Fruit fly (Drosophila melanogaster) whole organism, embryonic: Measurements from ENCODE around the gene Trm1.

Source experiments
- B-H1 ChIP-seq: fragments of 200-800 bp; sonication (Bioruptor generic); IDR thresholded peaks from 3 replicates; pipeline ENCODE4 v1.3.6; 2022; ENCODE audit warnings: missing biosample characterization, missing genetic modification characterization
- B-H2 ChIP-seq: fragments of 200-800 bp; sonication (Bioruptor generic); optimal IDR thresholded peaks from 2 replicates; lab custom pipeline; 2018; ENCODE audit warnings: missing biosample characterization, mild to moderate bottlenecking, missing genetic modification characterization
- BtbVII ChIP-seq: fragments of 200-800 bp; sonication (Bioruptor generic); optimal IDR thresholded peaks from 3 replicates; lab custom pipeline; 2017; ENCODE audit warnings: missing biosample characterization, mild to moderate bottlenecking, missing genetic modification characterization
- Bteb2 ChIP-seq: fragments of 200-800 bp; sonication (Bioruptor generic); optimal IDR thresholded peaks from 2 replicates; lab custom pipeline; 2016; ENCODE audit warnings: missing biosample characterization, missing genetic modification characterization
- CG10274 ChIP-seq: fragments of 200-800 bp; sonication (Bioruptor generic); optimal IDR thresholded peaks from 3 replicates; lab custom pipeline; 2017; ENCODE audit warnings: missing biosample characterization, mild to moderate bottlenecking, missing genetic modification characterization
- CG10431 ChIP-seq: fragments of 200-800 bp; sonication (Bioruptor generic); optimal IDR thresholded peaks from 3 replicates; lab custom pipeline; 2018; ENCODE audit warnings: missing biosample characterization, mild to moderate bottlenecking, missing genetic modification characterization
- CG11723 ChIP-seq: fragments of 200-800 bp; sonication (Bioruptor generic); optimal IDR thresholded peaks from 2 replicates; lab custom pipeline; 2017; ENCODE audit warnings: missing biosample characterization, mild to moderate bottlenecking, missing genetic modification characterization
- CG1233 ChIP-seq: fragments of 200-800 bp; sonication (Bioruptor generic); optimal IDR thresholded peaks from 4 replicates; lab custom pipeline; 2018; ENCODE audit warnings: missing biosample characterization, mild to moderate bottlenecking, missing genetic modification characterization
- CG14710 ChIP-seq: fragments of 200-800 bp; sonication (Bioruptor generic); optimal IDR thresholded peaks from 3 replicates; lab custom pipeline; 2019; ENCODE audit warnings: missing biosample characterization, mild to moderate bottlenecking, missing genetic modification characterization, moderate library complexity
- CG15011 ChIP-seq: fragments of 200-800 bp; sonication (Bioruptor generic); optimal IDR thresholded peaks from 3 replicates; lab custom pipeline; 2018; ENCODE audit warnings: missing biosample characterization, mild to moderate bottlenecking, missing genetic modification characterization
- CG1529 ChIP-seq: fragments of 200-800 bp; sonication (Bioruptor generic); optimal IDR thresholded peaks from 3 replicates; lab custom pipeline; 2018; ENCODE audit warnings: missing biosample characterization, missing genetic modification characterization
- CG3065 ChIP-seq: fragments of 200-800 bp; sonication (Bioruptor generic); optimal IDR thresholded peaks from 2 replicates; lab custom pipeline; 2016; ENCODE audit warnings: missing biosample characterization, missing genetic modification characterization
- CG32772 ChIP-seq: fragments of 200-800 bp; sonication (Bioruptor generic); IDR thresholded peaks from 2 replicates; pipeline ENCODE4 v1.3.6; 2022; ENCODE audit warnings: missing biosample characterization, missing genetic modification characterization
- CG33557 ChIP-seq: fragments of 200-800 bp; sonication (Bioruptor generic); optimal IDR thresholded peaks from 2 replicates; lab custom pipeline; 2019; ENCODE audit warnings: missing biosample characterization, mild to moderate bottlenecking, missing genetic modification characterization, moderate library complexity
- CG34422 ChIP-seq: fragments of 200-800 bp; sonication (Bioruptor generic); IDR thresholded peaks from 3 replicates; pipeline ENCODE4 v1.3.6; 2022; ENCODE audit warnings: missing biosample characterization, missing genetic modification characterization
- CG4404 ChIP-seq: fragments of 200-800 bp; sonication (Bioruptor generic); IDR thresholded peaks from 2 replicates; pipeline ENCODE4 v1.3.6; 2022; ENCODE audit warnings: missing biosample characterization, missing genetic modification characterization
- CG6791 ChIP-seq: fragments of 200-800 bp; sonication (Bioruptor generic); IDR thresholded peaks from 3 replicates; pipeline ENCODE4 v1.3.6; 2022; ENCODE audit warnings: missing biosample characterization, missing genetic modification characterization; ENCODE audit not compliant: partially characterized antibody
- CG7839 ChIP-seq: fragments of 200-800 bp; sonication (Bioruptor generic); optimal IDR thresholded peaks from 3 replicates; lab custom pipeline; 2018; ENCODE audit warnings: missing biosample characterization, mild to moderate bottlenecking, missing genetic modification characterization, moderate library complexity
- CG8089 ChIP-seq: fragments of 200-800 bp; sonication (Bioruptor generic); optimal IDR thresholded peaks from 3 replicates; lab custom pipeline; 2016; ENCODE audit warnings: missing biosample characterization, missing genetic modification characterization
- D19B ChIP-seq: fragments of 200-800 bp; sonication (Bioruptor generic); optimal IDR thresholded peaks from 2 replicates; lab custom pipeline; 2017; ENCODE audit warnings: missing biosample characterization, mild to moderate bottlenecking, missing genetic modification characterization
- ERR ChIP-seq: fragments of 200-800 bp; sonication (Bioruptor generic); optimal IDR thresholded peaks from 2 replicates; lab custom pipeline; 2016; ENCODE audit warnings: missing biosample characterization, missing genetic modification characterization
- Elba2 ChIP-seq: fragments of 200-800 bp; sonication (Bioruptor generic); optimal IDR thresholded peaks from 3 replicates; lab custom pipeline; 2016; ENCODE audit warnings: missing biosample characterization, missing genetic modification characterization
- Fer1 ChIP-seq: fragments of 200-800 bp; sonication (Bioruptor generic); optimal IDR thresholded peaks from 2 replicates; lab custom pipeline; 2017; ENCODE audit warnings: missing biosample characterization, mild to moderate bottlenecking, missing genetic modification characterization
- HLH3B ChIP-seq: fragments of 200-800 bp; sonication (Bioruptor generic); IDR thresholded peaks from 2 replicates; pipeline ENCODE4 v1.3.6; 2022; ENCODE audit warnings: missing biosample characterization, missing genetic modification characterization
- Jarid2 ChIP-seq: fragments of 200-800 bp; sonication (Bioruptor generic); optimal IDR thresholded peaks from 3 replicates; lab custom pipeline; 2017; ENCODE audit warnings: mild to moderate bottlenecking, missing biosample characterization, missing genetic modification reagents, missing genetic modification characterization
- Lim3 ChIP-seq: fragments of 200-800 bp; sonication (Bioruptor generic); IDR thresholded peaks from 2 replicates; pipeline ENCODE4 v1.3.6; 2022; ENCODE audit warnings: missing biosample characterization, missing genetic modification characterization
- NC2β ChIP-seq: fragments of 200-800 bp; sonication (Bioruptor generic); optimal IDR thresholded peaks from 2 replicates; lab custom pipeline; 2016; ENCODE audit warnings: missing biosample characterization, missing genetic modification characterization
- Oaz ChIP-seq: fragments of 200-800 bp; sonication (Bioruptor generic); IDR thresholded peaks from 2 replicates; pipeline ENCODE4 v1.3.6; 2022; ENCODE audit warnings: missing biosample characterization, missing genetic modification characterization
- Sin3A ChIP-seq: fragments of >200 bp; optimal IDR thresholded peaks from 2 replicates; lab custom pipeline; 2018
- Sry-β ChIP-seq: fragments of 200-800 bp; sonication (Bioruptor generic); optimal IDR thresholded peaks from 2 replicates; lab custom pipeline; 2018; ENCODE audit warnings: missing biosample characterization, mild to moderate bottlenecking, missing genetic modification characterization, moderate library complexity
- Usf ChIP-seq: fragments of 200-800 bp; sonication (Bioruptor generic); optimal IDR thresholded peaks from 2 replicates; lab custom pipeline; 2017; ENCODE audit warnings: missing genotype, missing biosample characterization, missing genetic modification characterization
- al ChIP-seq: fragments of 200-800 bp; sonication (Bioruptor generic); IDR thresholded peaks from 2 replicates; pipeline ENCODE4 v1.3.6; 2022; ENCODE audit warnings: missing biosample characterization, missing genetic modification characterization
- aop ChIP-seq: fragments of 200-800 bp; sonication (Bioruptor generic); IDR thresholded peaks from 2 replicates; pipeline ENCODE4 v1.3.6; 2022; ENCODE audit warnings: missing biosample characterization, missing genetic modification characterization
- ato ChIP-seq: fragments of 200-800 bp; sonication (Bioruptor generic); IDR thresholded peaks from 2 replicates; pipeline ENCODE4 v1.3.6; 2022; ENCODE audit warnings: missing biosample characterization, missing genetic modification characterization; ENCODE audit not compliant: partially characterized antibody
- bcd ChIP-seq: fragments of 200-800 bp; sonication (Bioruptor generic); optimal IDR thresholded peaks from 2 replicates; lab custom pipeline; 2017; ENCODE audit warnings: missing biosample characterization, mild to moderate bottlenecking, missing genetic modification characterization
- crol ChIP-seq: fragments of 200-800 bp; sonication (Bioruptor generic); IDR thresholded peaks from 2 replicates; pipeline ENCODE4 v1.3.6; 2022; ENCODE audit warnings: missing biosample characterization, missing genetic modification characterization
- dmrt11E ChIP-seq: fragments of 200-800 bp; sonication (Bioruptor generic); optimal IDR thresholded peaks from 3 replicates; lab custom pipeline; 2018; ENCODE audit warnings: missing biosample characterization, mild to moderate bottlenecking, missing genetic modification characterization, moderate library complexity
- dpn ChIP-seq, 2 experiments: fragments of 200-800 bp; sonication (Bioruptor generic); optimal IDR thresholded peaks; 3 replicates each; lab custom pipeline; 2016; ENCODE audit warnings: missing biosample characterization in 2 of 2, missing genetic modification characterization in 2 of 2
- fd64A ChIP-seq: fragments of 200-800 bp; sonication (Bioruptor generic); optimal IDR thresholded peaks from 3 replicates; lab custom pipeline; 2018; ENCODE audit warnings: missing biosample characterization, mild to moderate bottlenecking, missing genetic modification characterization
- gce ChIP-seq: fragments of 200-800 bp; sonication (Bioruptor generic); IDR thresholded peaks from 3 replicates; pipeline ENCODE4 v1.3.6; 2022; ENCODE audit warnings: missing biosample characterization, missing genetic modification characterization
- ham ChIP-seq: fragments of 200-800 bp; sonication (Bioruptor generic); IDR thresholded peaks from 2 replicates; pipeline ENCODE4 v1.3.6; 2022; ENCODE audit warnings: missing biosample characterization, missing genetic modification characterization
- kay ChIP-seq: fragments of 200-800 bp; sonication (Bioruptor generic); optimal IDR thresholded peaks from 2 replicates; lab custom pipeline; 2016; ENCODE audit warnings: missing biosample characterization, missing genetic modification characterization
- mld ChIP-seq: fragments of 200-800 bp; sonication (Bioruptor generic); IDR thresholded peaks from 3 replicates; pipeline ENCODE4 v1.3.6; 2022; ENCODE audit warnings: missing biosample characterization, missing genetic modification characterization; ENCODE audit not compliant: partially characterized antibody
- pros ChIP-seq: fragments of 200-800 bp; sonication (Bioruptor generic); optimal IDR thresholded peaks from 3 replicates; lab custom pipeline; 2019; ENCODE audit warnings: missing biosample characterization, mild to moderate bottlenecking, missing genetic modification characterization, moderate library complexity
- run ChIP-seq: fragments of 200-800 bp; sonication (Bioruptor generic); optimal IDR thresholded peaks from 3 replicates; lab custom pipeline; 2018; ENCODE audit warnings: missing biosample characterization, mild to moderate bottlenecking, missing genetic modification characterization
- sens ChIP-seq: fragments of 200-800 bp; sonication (Bioruptor generic); peaks from one replicate; lab custom pipeline; 2016; ENCODE audit warnings: missing biosample characterization, missing genetic modification characterization
- sens-2 ChIP-seq: fragments of 200-800 bp; sonication (Bioruptor generic); IDR thresholded peaks from 2 replicates; pipeline ENCODE4 v1.3.6; 2022; ENCODE audit warnings: missing biosample characterization, missing genetic modification characterization
- sr ChIP-seq: fragments of 200-800 bp; sonication (Bioruptor generic); IDR thresholded peaks from 3 replicates; pipeline ENCODE4 v1.3.6; 2022; ENCODE audit warnings: missing biosample characterization, missing genetic modification characterization
- sug ChIP-seq: fragments of 200-800 bp; optimal IDR thresholded peaks from 2 replicates; lab custom pipeline; 2019; ENCODE audit warnings: missing biosample characterization, mild to moderate bottlenecking, missing genetic modification characterization, moderate library complexity
- tup ChIP-seq: fragments of 200-800 bp; sonication (Bioruptor generic); optimal IDR thresholded peaks from 2 replicates; lab custom pipeline; 2016; ENCODE audit warnings: missing biosample characterization, mild to moderate bottlenecking, missing genetic modification characterization, moderate library complexity
- unc-4 ChIP-seq: fragments of 200-800 bp; sonication (Bioruptor generic); IDR thresholded peaks from 2 replicates; pipeline ENCODE4 v1.3.6; 2022; ENCODE audit warnings: missing biosample characterization, missing genetic modification characterization; ENCODE audit not compliant: partially characterized antibody
- vfl ChIP-seq: fragments of 200-800 bp; sonication (Bioruptor generic); optimal IDR thresholded peaks from 2 replicates; lab custom pipeline; 2016; ENCODE audit warnings: missing biosample characterization, missing genetic modification characterization
- zfh2 ChIP-seq: fragments of 200-800 bp; sonication (Bioruptor generic); optimal IDR thresholded peaks from 2 replicates; lab custom pipeline; 2016; ENCODE audit warnings: missing biosample characterization, missing genetic modification characterization

Gene Trm1

dm6 chr2L:12424555-12424954 is 3.3 kb upstream of the Trm1 start, which contains the start of gene Fam92 (continued):
- TF ChIP-seq CG8089 (GFP tag; lab: Kevin White, UChicago) (no peak), mld (no peak), CG6791 (GFP tag; lab: Robert Waterston, UW) (no peak), HLH3B (GFP tag; lab: Robert Waterston, UW) (no peak), run (tag; lab: Kevin White, UChicago) (no peak), CG10431 (GFP tag; lab: Kevin White, UChicago) (no peak), CG1233 (GFP tag; lab: Kevin White, UChicago) (peak; percentile 41), Bteb2 (GFP tag; lab: Kevin White, UChicago) (no peak), sens-2 (GFP tag; lab: Robert Waterston, UW) (peak; percentile 41), dmrt11E (peak; percentile 34), Jarid2 (GFP tag; lab: Kevin White, UChicago) (no peak), al (no peak), CG14710 (tag; lab: Kevin White, UChicago) (peak; percentile 39), Elba2 (GFP tag; lab: Kevin White, UChicago) (no peak), aop (GFP tag; lab: Robert Waterston, UW) (no peak), pros (GFP tag; lab: Kevin White, UChicago) (no peak), CG11723 (GFP tag; lab: Kevin White, UChicago) (no peak), sens (GFP tag; lab: Kevin White, UChicago) (peak; percentile 90), crol (GFP tag; lab: Robert Waterston, UW) (no peak), CG7839 (tag; lab: Kevin White, UChicago) (peak; percentile 66), Oaz (GFP tag; lab: Robert Waterston, UW) (no peak), CG33557 (GFP tag; lab: Kevin White, UChicago) (no peak), sr (GFP tag; lab: Robert Waterston, UW) (no peak), CG3065 (GFP tag; lab: Kevin White, UChicago) (no peak), Lim3 (GFP tag; lab: Robert Waterston, UW) (no peak), CG10274 (GFP tag; lab: Kevin White, UChicago) (no peak), ham (GFP tag; lab: Robert Waterston, UW) (no peak), CG4404 (GFP tag; lab: Robert Waterston, UW) (no peak), tup (GFP tag; lab: Kevin White, UChicago) (no peak), sug (tag; lab: Kevin White, UChicago) (peak; percentile 62), bcd (GFP tag; lab: Kevin White, UChicago) (peak; percentile 23), dpn (GFP tag; optimal IDR thresholded peaks at IDR 0.05; lab: Kevin White, UChicago) (peak; percentile 56 to 59), NC2β (GFP tag; lab: Kevin White, UChicago) (peak; percentile 61), BtbVII (GFP tag; lab: Kevin White, UChicago) (peak; percentile 38), Fer1 (GFP tag; lab: Kevin White, UChicago) (peak; percentile 57), ato (no peak), Usf (GFP tag; lab: Kevin White, UChicago) (no peak), vfl (no peak), zfh2 (GFP tag; lab: Kevin White, UChicago) (peak; percentile 11), CG1529 (GFP tag; lab: Kevin White, UChicago) (no peak), CG15011 (GFP tag; lab: Kevin White, UChicago) (no peak), D19B (GFP tag; lab: Kevin White, UChicago) (no peak), kay (GFP tag; lab: Kevin White, UChicago) (peak; percentile 0), CG32772 (no peak; the same call in 1 of the 2 replicates), Sry-β (GFP tag; lab: Kevin White, UChicago) (no peak), ERR (GFP tag; lab: Kevin White, UChicago) (no peak), B-H2 (GFP tag; lab: Kevin White, UChicago) (peak; percentile 65), Sin3A (no peak), fd64A (GFP tag; lab: Kevin White, UChicago) (no peak), B-H1 (GFP tag; lab: Robert Waterston, UW) (no peak), unc-4 (GFP tag; lab: Robert Waterston, UW) (no peak), CG34422 (GFP tag; lab: Robert Waterston, UW) (no peak), gce (GFP tag; lab: Robert Waterston, UW) (no peak)
